Worm (Caenorhabditis elegans) whole organism, L3 larva: ENCODE data around the gene str-231.
A peak's percentile ranks its signal among the peaks of the same experiment; 100 is the strongest.

Source experiments
- R02D3.7 ChIP-seq: fragments of 150-350 bp; optimal IDR thresholded peaks from 2 replicates; lab custom pipeline; 2014; ENCODE audit warnings: missing biosample characterization, missing genetic modification characterization
- ZK546.5 ChIP-seq: sonication (generic microtip); optimal IDR thresholded peaks from 2 replicates; lab custom pipeline; 2017; ENCODE audit warnings: missing biosample characterization, missing genetic modification characterization
- ama-1 ChIP-seq: fragments of 150-350 bp; optimal IDR thresholded peaks from 2 replicates; lab custom pipeline; 2018
- ceh-82 ChIP-seq: fragments of 150-350 bp; optimal IDR thresholded peaks from 2 replicates; lab custom pipeline; 2014; ENCODE audit warnings: missing biosample characterization, missing genetic modification characterization
- egl-27 ChIP-seq: sonication (generic microtip); optimal IDR thresholded peaks from 4 replicates; lab custom pipeline; 2017; ENCODE audit warnings: missing biosample characterization, missing genetic modification reagents, missing genetic modification characterization
- elt-1 ChIP-seq: fragments of 150-350 bp; optimal IDR thresholded peaks from 2 replicates; lab custom pipeline; 2014; ENCODE audit warnings: missing biosample characterization, missing genetic modification characterization
- elt-2 ChIP-seq: sonication (generic microtip); optimal IDR thresholded peaks from 2 replicates; lab custom pipeline; 2016; ENCODE audit warnings: missing genetic modification reagents, mild to moderate bottlenecking, missing genetic modification characterization, missing compliant biosample characterization
- elt-3 ChIP-seq, 3 experiments: fragments of 150-350 bp in 1 of 3; sonication (generic microtip) in 2 of 3; optimal IDR thresholded peaks; 2 replicates in 2 of 3; 4 replicates in 1 of 3; lab custom pipeline; 2014 to 2017; ENCODE audit warnings: missing biosample characterization in 3 of 3, missing genetic modification characterization in 3 of 3
- eor-1 ChIP-seq, 2 experiments: fragments of 150-350 bp; optimal IDR thresholded peaks; 2 replicates each; lab custom pipeline; 2014 to 2018; ENCODE audit warnings: missing biosample characterization in 2 of 2, missing genetic modification characterization in 2 of 2
- fkh-2 ChIP-seq: fragments of 150-350 bp; optimal IDR thresholded peaks from 2 replicates; lab custom pipeline; 2014; ENCODE audit warnings: missing biosample characterization, missing genetic modification reagents, missing genetic modification characterization
- hmg-11 ChIP-seq: sonication (generic microtip); optimal IDR thresholded peaks from 2 replicates; lab custom pipeline; 2016; ENCODE audit warnings: missing genetic modification characterization, missing compliant biosample characterization
- jun-1 ChIP-seq: fragments of 150-350 bp; optimal IDR thresholded peaks from 2 replicates; lab custom pipeline; 2014; ENCODE audit warnings: missing biosample characterization, missing genetic modification reagents, missing genetic modification characterization
- lsy-12 ChIP-seq: sonication (generic microtip); optimal IDR thresholded peaks from 2 replicates; lab custom pipeline; 2016; ENCODE audit warnings: mild to moderate bottlenecking, missing genetic modification characterization, missing compliant biosample characterization
- mdl-1 ChIP-seq: fragments of 150-350 bp; optimal IDR thresholded peaks from 2 replicates; lab custom pipeline; 2014; ENCODE audit warnings: missing biosample characterization, missing genetic modification characterization
- mml-1 ChIP-seq: fragments of 150-350 bp; sonication (generic microtip); optimal IDR thresholded peaks from 3 replicates; lab custom pipeline; 2014; ENCODE audit warnings: missing biosample characterization, missing genetic modification characterization
- nfya-1 ChIP-seq: sonication (generic microtip); optimal IDR thresholded peaks from 2 replicates; lab custom pipeline; 2017; ENCODE audit warnings: missing genetic modification characterization, mild to moderate bottlenecking, missing compliant biosample characterization, antibody characterized with exemption, moderate library complexity; ENCODE audit not compliant: insufficient read depth
- nhr-11 ChIP-seq: fragments of 150-350 bp; optimal IDR thresholded peaks from 2 replicates; lab custom pipeline; 2014; ENCODE audit warnings: missing biosample characterization, missing genetic modification characterization
- nhr-12 ChIP-seq: fragments of 150-350 bp; optimal IDR thresholded peaks from 2 replicates; lab custom pipeline; 2014; ENCODE audit warnings: missing biosample characterization, missing genetic modification characterization
- nhr-23 ChIP-seq: fragments of 150-350 bp; optimal IDR thresholded peaks from 2 replicates; lab custom pipeline; 2014; ENCODE audit warnings: missing biosample characterization, missing genetic modification reagents, missing genetic modification characterization
- nhr-237 ChIP-seq: fragments of 150-350 bp; optimal IDR thresholded peaks from 2 replicates; lab custom pipeline; 2014; ENCODE audit warnings: missing biosample characterization, missing genetic modification characterization
- nhr-25 ChIP-seq: sonication (generic microtip); optimal IDR thresholded peaks from 2 replicates; lab custom pipeline; 2017; ENCODE audit warnings: missing biosample characterization, missing genetic modification characterization
- nhr-28 ChIP-seq: fragments of 150-350 bp; optimal IDR thresholded peaks from 2 replicates; lab custom pipeline; 2014; ENCODE audit warnings: missing biosample characterization, missing genetic modification characterization
- nhr-43 ChIP-seq: sonication (generic microtip); optimal IDR thresholded peaks from 2 replicates; lab custom pipeline; 2016; ENCODE audit warnings: mild to moderate bottlenecking, missing genetic modification characterization, missing compliant biosample characterization; ENCODE audit not compliant: poor library complexity, severe bottlenecking
- nhr-67 ChIP-seq: fragments of 150-350 bp; optimal IDR thresholded peaks from 2 replicates; lab custom pipeline; 2014; ENCODE audit warnings: missing biosample characterization, missing genetic modification characterization
- nhr-76 ChIP-seq: fragments of 150-350 bp; sonication (generic microtip); optimal IDR thresholded peaks from 5 replicates; lab custom pipeline; 2014; ENCODE audit warnings: missing biosample characterization, missing genetic modification characterization
- nhr-77 ChIP-seq: fragments of 150-350 bp; optimal IDR thresholded peaks from 2 replicates; lab custom pipeline; 2014; ENCODE audit warnings: missing biosample characterization, missing genetic modification characterization
- pha-4 ChIP-seq: fragments of 150-350 bp; optimal IDR thresholded peaks from 2 replicates; lab custom pipeline; 2014; ENCODE audit warnings: missing biosample characterization, missing genetic modification reagents, missing genetic modification characterization
- pqm-1 ChIP-seq: fragments of 150-350 bp; optimal IDR thresholded peaks from 2 replicates; lab custom pipeline; 2017; ENCODE audit warnings: missing biosample characterization, missing genetic modification characterization, inconsistent platforms
- sea-2 ChIP-seq: fragments of 150-350 bp; sonication (generic microtip); optimal IDR thresholded peaks from 4 replicates; lab custom pipeline; 2014; ENCODE audit warnings: missing biosample characterization, missing genetic modification reagents, missing genetic modification characterization
- skn-1 ChIP-seq: fragments of 150-350 bp; optimal IDR thresholded peaks from 2 replicates; lab custom pipeline; 2014; ENCODE audit warnings: missing biosample characterization, missing genetic modification characterization
- tbx-2 ChIP-seq: sonication (generic microtip); optimal IDR thresholded peaks from 2 replicates; lab custom pipeline; 2016; ENCODE audit warnings: mild to moderate bottlenecking, missing genetic modification characterization, missing compliant biosample characterization
- unc-39 ChIP-seq: sonication (generic microtip); optimal IDR thresholded peaks from 4 replicates; lab custom pipeline; 2017; ENCODE audit warnings: missing biosample characterization, missing genetic modification characterization
- unc-62 ChIP-seq: fragments of 150-350 bp; sonication (generic microtip); optimal IDR thresholded peaks from 4 replicates; lab custom pipeline; 2014; ENCODE audit warnings: missing biosample characterization, missing genetic modification reagents, missing genetic modification characterization
- ztf-4 ChIP-seq: fragments of 150-350 bp; optimal IDR thresholded peaks from 2 replicates; lab custom pipeline; 2014; ENCODE audit warnings: missing biosample characterization, missing genetic modification characterization

The str-231 gene

DNA sequence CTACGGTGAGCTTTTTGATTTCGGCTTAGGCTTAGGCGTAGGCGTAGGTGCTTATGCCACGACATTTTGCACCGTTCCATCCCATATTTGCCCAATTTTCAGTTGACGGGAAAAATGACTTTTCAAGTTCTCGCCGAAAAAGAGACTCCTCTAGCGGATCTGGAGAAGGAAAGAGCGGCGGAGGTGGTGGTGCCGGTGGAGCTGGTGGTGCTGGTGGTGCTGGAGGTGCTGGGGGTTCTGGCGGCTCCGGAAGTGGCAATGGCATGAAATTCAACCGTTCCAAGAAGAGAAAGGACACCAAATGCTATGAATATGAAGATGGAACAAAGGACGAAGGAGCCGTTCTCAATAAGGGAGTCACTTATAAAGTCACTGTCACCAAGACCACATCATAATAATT lies 39.6 kb upstream of the str-231 start:
- TF ChIP-seq nfya-1 (tag; lab: Kevin White, UChicago), result no peak
- TF ChIP-seq pqm-1 (tag; lab: Kevin White, UChicago), result no peak
- no peak for TF ChIP-seq ceh-82 (tag; lab: Kevin White, UChicago)
- no peak for TF ChIP-seq ama-1 (lab: Kevin White, UChicago)
- no peak for TF ChIP-seq eor-1 (tag; optimal IDR thresholded peaks at IDR 0.05; lab: Kevin White, UChicago)
- no peak for TF ChIP-seq nhr-67 (tag; lab: Kevin White, UChicago)
- no peak for TF ChIP-seq R02D3.7 (tag; lab: Kevin White, UChicago)
- no peak for TF ChIP-seq nhr-76 (tag; lab: Kevin White, UChicago)
- TF ChIP-seq mdl-1 (tag; lab: Kevin White, UChicago), result no peak
- no peak for TF ChIP-seq fkh-2 (tag; lab: Kevin White, UChicago)
- TF ChIP-seq egl-27 (tag; lab: Kevin White, UChicago), result no peak
- no peak for TF ChIP-seq hmg-11
- TF ChIP-seq elt-3 (tag; optimal IDR thresholded peaks at IDR 0.05; lab: Kevin White, UChicago), result no peak
- TF ChIP-seq nhr-23, result no peak
- TF ChIP-seq skn-1 (tag; lab: Kevin White, UChicago), result no peak
- no peak for TF ChIP-seq ZK546.5 (tag; lab: Kevin White, UChicago)
- TF ChIP-seq unc-39, result no peak
- TF ChIP-seq nhr-237 (tag; lab: Kevin White, UChicago), result no peak
- TF ChIP-seq lsy-12 (tag; lab: Kevin White, UChicago), result no peak

DNA sequence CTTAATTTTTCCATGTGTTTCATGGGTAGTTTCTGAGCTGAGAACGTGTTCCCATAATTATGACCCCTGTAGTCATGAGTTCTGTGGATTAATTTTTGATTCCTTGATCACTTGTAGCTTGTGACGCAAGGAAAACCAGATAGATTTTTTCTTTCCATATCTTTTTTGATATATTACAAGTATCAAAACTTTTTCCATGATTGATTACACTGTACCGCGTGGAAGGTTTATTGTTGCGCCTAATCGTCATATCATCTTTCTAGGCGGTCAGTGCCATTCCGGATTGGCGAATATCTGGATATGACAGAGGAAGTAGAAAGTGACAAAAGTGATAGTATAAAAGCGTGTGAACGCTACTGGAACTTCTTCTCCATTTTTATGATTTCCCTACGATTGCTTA lies 39.2 kb upstream of the str-231 start, which contains the start of gene ZK285.2:
ZK285.2 (plus strand) TSS at position 301 of the 400 bp plus-strand sequence.
- TF ChIP-seq nhr-43 (tag; lab: Kevin White, UChicago) (no peak), nhr-23 (no peak), ztf-4 (no peak)
- TF ChIP-seq, all 47 proteins: peak for 0

DNA sequence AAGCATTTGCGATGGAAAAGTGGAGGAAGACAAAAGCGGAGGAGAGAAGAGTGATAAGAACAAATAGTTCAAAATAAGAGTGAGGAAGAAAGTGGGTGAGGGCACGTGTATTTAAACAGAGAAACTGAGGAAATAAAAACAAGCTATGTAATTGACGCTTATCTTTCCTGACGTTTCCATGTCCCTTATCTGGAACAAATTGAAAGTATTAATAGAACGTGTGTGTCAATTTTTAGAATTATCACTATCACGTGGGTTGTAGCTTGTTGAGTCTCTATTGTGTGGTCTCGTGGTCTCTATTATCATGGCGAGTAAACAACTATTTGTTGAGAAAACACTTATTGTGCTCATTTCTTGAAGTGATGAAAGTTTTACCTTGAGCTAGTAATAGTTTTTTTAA lies 38.4 kb upstream of the str-231 start, which contains the start of gene T10C6.15:
T10C6.15 (minus strand) TSS at position 104 of the 400 bp plus-strand sequence.
- no peak for TF ChIP-seq mml-1 (tag; lab: Kevin White, UChicago)
- TF ChIP-seq pha-4 (tag; lab: Kevin White, UChicago), result peak; percentile 90
- TF ChIP-seq nhr-43 (tag; lab: Kevin White, UChicago), result peak; percentile 57
- TF ChIP-seq jun-1 (tag; lab: Kevin White, UChicago), result peak; percentile 82
- peak; percentile 92 for TF ChIP-seq pqm-1 (tag; lab: Kevin White, UChicago)
- no peak for TF ChIP-seq eor-1 (tag; optimal IDR thresholded peaks at IDR 0.05; lab: Kevin White, UChicago)
- TF ChIP-seq elt-2, result peak; percentile 99
- TF ChIP-seq, all 47 proteins: peak for 5

DNA sequence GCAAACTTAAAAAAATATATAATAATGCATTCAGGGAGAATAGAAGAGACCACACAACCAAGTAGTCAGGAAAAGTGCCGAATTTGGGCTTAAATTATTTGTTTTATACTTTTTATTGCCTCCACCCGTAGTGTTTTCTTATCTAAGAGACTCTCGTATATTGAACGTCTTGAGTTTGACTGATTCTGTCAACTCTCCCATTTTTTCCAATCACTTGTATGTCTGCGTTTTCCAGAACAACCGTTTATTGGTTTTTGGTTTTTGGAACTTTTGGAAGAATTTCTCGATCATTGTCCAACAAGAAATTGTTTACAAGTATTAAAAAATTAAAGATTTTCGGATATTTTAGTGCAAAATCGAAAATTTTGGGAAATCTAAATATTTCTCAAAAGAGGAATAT lies 36.3 kb upstream of the str-231 start:
- TF ChIP-seq unc-62 (GFP tag; lab: Kevin White, UChicago) (no peak), tbx-2 (no peak), pqm-1 (tag; lab: Kevin White, UChicago) (peak; percentile 53), nhr-25 (no peak), nhr-11 (tag; lab: Kevin White, UChicago) (no peak), pha-4 (tag; lab: Kevin White, UChicago) (peak; percentile 28), nhr-23 (no peak), jun-1 (tag; lab: Kevin White, UChicago) (no peak), ZK546.5 (tag; lab: Kevin White, UChicago) (no peak), lsy-12 (tag; lab: Kevin White, UChicago) (no peak), elt-1 (tag; lab: Kevin White, UChicago) (no peak), nhr-43 (tag; lab: Kevin White, UChicago) (no peak), R02D3.7 (tag; lab: Kevin White, UChicago) (no peak), elt-2 (peak; percentile 81), sea-2 (GFP tag; lab: Kevin White, UChicago) (no peak)

DNA sequence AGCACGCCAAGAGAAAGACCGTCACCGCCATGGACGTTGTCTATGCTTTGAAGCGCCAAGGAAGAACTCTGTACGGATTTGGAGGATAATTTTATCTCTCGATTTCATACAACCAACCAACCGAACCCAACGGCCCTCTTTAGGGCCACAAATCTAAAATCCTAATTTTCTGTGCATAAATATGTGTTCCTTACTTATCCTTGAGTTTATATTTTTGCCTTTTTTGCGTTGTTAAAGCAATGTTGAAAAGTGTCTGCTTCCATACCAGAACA lies 35.3 kb upstream of the str-231 start:
- TF ChIP-seq ztf-4, result no peak
- no peak for TF ChIP-seq nhr-28 (tag; lab: Kevin White, UChicago)
- TF ChIP-seq elt-2, result no peak
- no peak for TF ChIP-seq mml-1 (tag; lab: Kevin White, UChicago)
- TF ChIP-seq elt-3 (tag; optimal IDR thresholded peaks at IDR 0.05; lab: Kevin White, UChicago), result no peak
- no peak for TF ChIP-seq hmg-11
- TF ChIP-seq unc-39, result no peak
- TF ChIP-seq egl-27 (tag; lab: Kevin White, UChicago), result no peak
- no peak for TF ChIP-seq nhr-12
- TF ChIP-seq ceh-82 (tag; lab: Kevin White, UChicago), result no peak
- no peak for TF ChIP-seq nhr-77 (tag; lab: Kevin White, UChicago)
- no peak for TF ChIP-seq lsy-12 (tag; lab: Kevin White, UChicago)
- no peak for TF ChIP-seq nhr-25
- no peak for TF ChIP-seq eor-1 (tag; optimal IDR thresholded peaks at IDR 0.05; lab: Kevin White, UChicago)
- no peak for TF ChIP-seq nhr-23
